Worm (Caenorhabditis elegans) whole organism, L1 larva: ENCODE measurements around the gene cyp-33E1.

Experiments used
- C16A3.4 ChIP-seq: fragments of 150-350 bp; optimal IDR thresholded peaks from 2 replicates; lab custom pipeline; 2014; ENCODE audit warnings: missing biosample characterization, missing genetic modification characterization
- Y116A8C.19 ChIP-seq: sonication (generic microtip); optimal IDR thresholded peaks from 2 replicates; lab custom pipeline; 2016; ENCODE audit warnings: missing compliant biosample characterization, missing genetic modification characterization, borderline replicate concordance
- alr-1 ChIP-seq: fragments of 200-800 bp; sonication (Bioruptor generic); optimal IDR thresholded peaks from 2 replicates; lab custom pipeline; 2018; ENCODE audit warnings: borderline replicate concordance, mild to moderate bottlenecking, missing genetic modification characterization, missing compliant biosample characterization
- ama-1 ChIP-seq: fragments of 150-350 bp; optimal IDR thresholded peaks from 2 replicates; lab custom pipeline; 2014
- ceh-88 ChIP-seq: fragments of 200-800 bp; sonication (Bioruptor generic); IDR thresholded peaks from 2 replicates; pipeline ENCODE4 v1.3.6; 2022; ENCODE audit warnings: missing genetic modification characterization, missing compliant biosample characterization
- ceh-90 ChIP-seq: sonication (generic microtip); optimal IDR thresholded peaks from 2 replicates; lab custom pipeline; 2016; ENCODE audit warnings: missing genetic modification characterization, missing compliant biosample characterization
- efl-1 ChIP-seq, 4 experiments: fragments of 150-350 bp; optimal IDR thresholded peaks in 3 of 4; peaks in 1 of 4; 1 replicate in 1 of 4; 2 replicates in 3 of 4; lab custom pipeline; 2014; ENCODE audit warnings: missing biosample characterization in 2 of 4, missing genetic modification characterization in 2 of 4, missing genetic modification reagents in 2 of 4
- elt-3 ChIP-seq, 6 experiments: fragments of 150-350 bp in 1 of 6; sonication (generic microtip); optimal IDR thresholded peaks; 2 replicates each; lab custom pipeline; 2017 to 2018; ENCODE audit warnings: missing biosample characterization in 6 of 6, missing genetic modification characterization in 6 of 6, inconsistent platforms in 1 of 6
- ets-5 ChIP-seq: fragments of 200-800 bp; sonication (Bioruptor generic); IDR thresholded peaks from 2 replicates; pipeline ENCODE4 v1.3.6; 2022; ENCODE audit warnings: missing genetic modification characterization, missing compliant biosample characterization
- fkh-10 ChIP-seq: sonication (generic microtip); optimal IDR thresholded peaks from 2 replicates; lab custom pipeline; 2017; ENCODE audit warnings: missing biosample characterization, missing genetic modification reagents, missing genetic modification characterization
- fkh-4 ChIP-seq: sonication (generic microtip); optimal IDR thresholded peaks from 2 replicates; lab custom pipeline; 2016; ENCODE audit warnings: missing compliant biosample characterization, missing genetic modification characterization, borderline replicate concordance
- fkh-8 ChIP-seq: sonication (generic microtip); optimal IDR thresholded peaks from 2 replicates; lab custom pipeline; 2016; ENCODE audit warnings: mild to moderate bottlenecking, missing genetic modification characterization, missing compliant biosample characterization
- fos-1 ChIP-seq: fragments of 150-350 bp; optimal IDR thresholded peaks from 2 replicates; lab custom pipeline; 2014; ENCODE audit warnings: missing biosample characterization, missing genetic modification characterization
- hlh-4 ChIP-seq: sonication (generic microtip); optimal IDR thresholded peaks from 2 replicates; lab custom pipeline; 2016; ENCODE audit warnings: mild to moderate bottlenecking, missing genetic modification characterization, missing compliant biosample characterization
- hpl-2 ChIP-seq: fragments of 150-350 bp; optimal IDR thresholded peaks from 2 replicates; lab custom pipeline; 2014; ENCODE audit warnings: missing biosample characterization, missing genetic modification reagents, missing genetic modification characterization
- jun-1 ChIP-seq: fragments of 150-350 bp; optimal IDR thresholded peaks from 2 replicates; lab custom pipeline; 2014; ENCODE audit warnings: missing biosample characterization, missing genetic modification reagents, missing genetic modification characterization
- lin-14 ChIP-seq: fragments of 200-800 bp; sonication (Bioruptor generic); optimal IDR thresholded peaks from 2 replicates; lab custom pipeline; 2018; ENCODE audit warnings: mild to moderate bottlenecking, missing genetic modification characterization, moderate library complexity, missing compliant biosample characterization
- lin-15B ChIP-seq: fragments of 150-350 bp; sonication (generic microtip); optimal IDR thresholded peaks from 3 replicates; lab custom pipeline; 2014; ENCODE audit warnings: missing biosample characterization, missing genetic modification characterization
- lin-35 ChIP-seq, 2 experiments: fragments of 150-350 bp; optimal IDR thresholded peaks; 2 replicates each; lab custom pipeline; 2014; ENCODE audit warnings: missing biosample characterization in 2 of 2, missing genetic modification characterization in 2 of 2, missing genetic modification reagents in 2 of 2
- mab-9 ChIP-seq: fragments of 200-800 bp; sonication (Bioruptor generic); IDR thresholded peaks from 2 replicates; pipeline ENCODE4 v1.3.6; 2022; ENCODE audit warnings: missing genetic modification reagents, missing genetic modification characterization, missing compliant biosample characterization
- mdl-1 ChIP-seq, 2 experiments: fragments of 150-350 bp; optimal IDR thresholded peaks; 2 replicates each; lab custom pipeline; 2014 to 2017; ENCODE audit warnings: missing biosample characterization in 2 of 2, missing genetic modification characterization in 2 of 2, inconsistent platforms in 1 of 2
- nhr-19 ChIP-seq: fragments of 200-800 bp; sonication (Bioruptor generic); conservative IDR thresholded peaks from 2 replicates; pipeline ENCODE4 v1.3.6; 2022; ENCODE audit warnings: missing genetic modification characterization, missing compliant biosample characterization
- nhr-20 ChIP-seq: sonication (generic microtip); optimal IDR thresholded peaks from 2 replicates; lab custom pipeline; 2016; ENCODE audit warnings: mild to moderate bottlenecking, missing genetic modification characterization, missing compliant biosample characterization
- nhr-28 ChIP-seq: fragments of 150-350 bp; optimal IDR thresholded peaks from 2 replicates; lab custom pipeline; 2014; ENCODE audit warnings: missing biosample characterization, missing genetic modification characterization
- nhr-77 ChIP-seq: fragments of 150-350 bp; optimal IDR thresholded peaks from 2 replicates; lab custom pipeline; 2014; ENCODE audit warnings: missing biosample characterization, missing genetic modification characterization
- nhr-84 ChIP-seq: sonication (generic microtip); optimal IDR thresholded peaks from 2 replicates; lab custom pipeline; 2017; ENCODE audit warnings: missing biosample characterization, missing genetic modification characterization
- nhr-90 ChIP-seq: sonication (generic microtip); optimal IDR thresholded peaks from 2 replicates; lab custom pipeline; 2016; ENCODE audit warnings: mild to moderate bottlenecking, missing genetic modification characterization, missing compliant biosample characterization; ENCODE audit not compliant: poor library complexity
- pax-3 ChIP-seq: fragments of 200-800 bp; sonication (Bioruptor generic); optimal IDR thresholded peaks from 2 replicates; lab custom pipeline; 2018; ENCODE audit warnings: mild to moderate bottlenecking, missing genetic modification characterization, moderate library complexity, missing compliant biosample characterization
- pqm-1 ChIP-seq: sonication (generic microtip); optimal IDR thresholded peaks from 3 replicates; lab custom pipeline; 2017; ENCODE audit warnings: missing biosample characterization, missing genetic modification characterization
- skn-1 ChIP-seq: fragments of 150-350 bp; optimal IDR thresholded peaks from 2 replicates; lab custom pipeline; 2014; ENCODE audit warnings: missing biosample characterization, missing genetic modification characterization
- snpc-4 ChIP-seq: fragments of 150-350 bp; optimal IDR thresholded peaks from 2 replicates; lab custom pipeline; 2014; ENCODE audit warnings: missing biosample characterization, missing genetic modification characterization
- snu-23 ChIP-seq: sonication (generic microtip); optimal IDR thresholded peaks from 2 replicates; lab custom pipeline; 2016; ENCODE audit warnings: missing genetic modification characterization, missing compliant biosample characterization
- sox-4 ChIP-seq: sonication (generic microtip); optimal IDR thresholded peaks from 2 replicates; lab custom pipeline; 2016; ENCODE audit warnings: missing genetic modification characterization, missing compliant biosample characterization
- unc-62 ChIP-seq: fragments of 150-350 bp; optimal IDR thresholded peaks from 2 replicates; lab custom pipeline; 2014; ENCODE audit warnings: missing biosample characterization, missing genetic modification reagents, missing genetic modification characterization
- unc-86 ChIP-seq: sonication (generic microtip); optimal IDR thresholded peaks from 2 replicates; lab custom pipeline; 2016; ENCODE audit warnings: missing genetic modification characterization, missing compliant biosample characterization
- xbp-1 ChIP-seq: sonication (generic microtip); optimal IDR thresholded peaks from 2 replicates; lab custom pipeline; 2016; ENCODE audit warnings: missing genetic modification characterization, missing compliant biosample characterization
- zag-1 ChIP-seq: fragments of 150-350 bp; optimal IDR thresholded peaks from 2 replicates; lab custom pipeline; 2014; ENCODE audit warnings: missing biosample characterization, missing genetic modification characterization

The cyp-33E1 gene

DNA sequence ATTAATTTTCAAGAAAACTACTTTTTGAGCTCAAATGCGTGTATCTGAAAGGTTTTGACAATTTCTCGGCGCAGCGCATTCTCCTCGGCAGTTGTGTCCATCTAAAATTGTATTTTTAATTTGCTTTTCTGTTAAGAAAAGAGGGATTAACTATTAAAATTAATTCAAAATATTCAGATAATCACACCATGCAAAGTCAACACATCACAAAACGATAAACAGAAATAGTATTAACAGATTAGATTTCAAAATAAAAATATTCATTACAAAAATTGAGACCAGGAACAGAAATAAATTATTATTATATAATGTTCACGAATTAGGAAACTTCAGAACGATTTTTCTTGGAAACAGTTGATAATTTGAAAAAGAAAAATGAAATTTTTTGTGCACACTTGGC lies 38.1 kb upstream of the cyp-33E1 start, which contains the start of gene pole-2:
pole-2 (minus strand) TSS at position 101 of the 400 bp plus-strand sequence.
- TF ChIP-seq sox-4 = no peak
- TF ChIP-seq C16A3.4 (tag; lab: Kevin White, UChicago) = no peak
- TF ChIP-seq nhr-84 (tag; lab: Kevin White, UChicago) = no peak
- TF ChIP-seq efl-1 (optimal IDR thresholded peaks at IDR 0.05; lab: Kevin White, UChicago) = no peak
- TF ChIP-seq efl-1 (GFP tag; optimal IDR thresholded peaks at IDR 0.05 in 1 of 2; lab: Kevin White, UChicago) = no peak
- TF ChIP-seq nhr-20 (tag; lab: Kevin White, UChicago) = no peak
- no peak for TF ChIP-seq nhr-77 (tag; lab: Kevin White, UChicago)
- no peak for TF ChIP-seq xbp-1 (tag; lab: Kevin White, UChicago)
- no peak for TF ChIP-seq elt-3 (tag; optimal IDR thresholded peaks at IDR 0.05; lab: Kevin White, UChicago)
- no peak for TF ChIP-seq nhr-90 (tag; lab: Kevin White, UChicago)
- no peak for TF ChIP-seq nhr-19 (GFP tag; lab: Robert Waterston, UW)
- TF ChIP-seq ama-1 (lab: Kevin White, UChicago) = no peak
- TF ChIP-seq unc-86 (tag; lab: Kevin White, UChicago) = no peak
- no peak for TF ChIP-seq snu-23 (GFP tag; lab: Kevin White, UChicago)
- no peak for TF ChIP-seq Y116A8C.19
- TF ChIP-seq ceh-90 (tag; lab: Kevin White, UChicago) = no peak
- TF ChIP-seq mab-9 (GFP tag; lab: Robert Waterston, UW) = no peak
- no peak for TF ChIP-seq lin-35 (GFP tag; optimal IDR thresholded peaks at IDR 0.05; lab: Kevin White, UChicago)
- TF ChIP-seq fkh-8 (tag; lab: Kevin White, UChicago) = no peak
- TF ChIP-seq, all 84 proteins: peak for 0

ce11 chrIV:8679225-8679624 lies 30.8 kb upstream of the cyp-33E1 start, which contains the start of gene nlp-60:
TSS of gene nlp-60 (minus strand) at chrIV:8679325.
- TF ChIP-seq hlh-4 (tag; lab: Kevin White, UChicago) = no peak
- no peak for TF ChIP-seq skn-1 (tag; lab: Kevin White, UChicago)
- TF ChIP-seq snpc-4 = no peak
- TF ChIP-seq mdl-1 (tag; optimal IDR thresholded peaks at IDR 0.05; lab: Kevin White, UChicago) = no peak
- TF ChIP-seq fkh-10 (GFP tag; lab: Kevin White, UChicago) = no peak
- TF ChIP-seq zag-1 (tag; lab: Kevin White, UChicago) = no peak
- no peak for TF ChIP-seq nhr-28 (tag; lab: Kevin White, UChicago)
- TF ChIP-seq ceh-88 (GFP tag; lab: Robert Waterston, UW) = no peak
- no peak for TF ChIP-seq Y116A8C.19
- no peak for TF ChIP-seq alr-1 (tag; lab: Kevin White, UChicago)
- no peak for TF ChIP-seq lin-15B
- TF ChIP-seq pqm-1 (tag; lab: Kevin White, UChicago) = no peak
- TF ChIP-seq nhr-84 (tag; lab: Kevin White, UChicago) = no peak

DNA sequence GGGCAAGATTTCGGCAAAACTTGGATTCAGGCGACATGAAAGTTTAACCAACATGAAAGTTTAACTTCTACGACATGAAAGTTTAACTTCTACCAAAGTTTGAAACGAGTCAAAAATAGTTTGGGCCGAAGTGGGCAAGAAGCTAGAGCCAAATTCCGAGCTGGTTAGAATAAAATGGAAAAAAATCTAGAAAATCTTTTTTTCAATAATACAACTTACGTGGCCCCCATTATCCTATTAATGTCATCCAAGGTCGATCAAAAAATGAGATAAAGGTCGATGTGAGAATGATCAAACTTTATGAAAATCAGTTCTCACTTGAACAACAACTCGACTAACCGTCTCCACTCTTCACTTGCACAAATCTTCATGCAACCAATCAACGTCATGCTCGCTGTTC lies 28.9 kb upstream of the cyp-33E1 start, which contains the start of gene F08B4.8:
F08B4.8 (plus strand) TSS at position 301 of the 400 bp plus-strand sequence.
- no peak for TF ChIP-seq hpl-2 (GFP tag; lab: Kevin White, UChicago)

DNA sequence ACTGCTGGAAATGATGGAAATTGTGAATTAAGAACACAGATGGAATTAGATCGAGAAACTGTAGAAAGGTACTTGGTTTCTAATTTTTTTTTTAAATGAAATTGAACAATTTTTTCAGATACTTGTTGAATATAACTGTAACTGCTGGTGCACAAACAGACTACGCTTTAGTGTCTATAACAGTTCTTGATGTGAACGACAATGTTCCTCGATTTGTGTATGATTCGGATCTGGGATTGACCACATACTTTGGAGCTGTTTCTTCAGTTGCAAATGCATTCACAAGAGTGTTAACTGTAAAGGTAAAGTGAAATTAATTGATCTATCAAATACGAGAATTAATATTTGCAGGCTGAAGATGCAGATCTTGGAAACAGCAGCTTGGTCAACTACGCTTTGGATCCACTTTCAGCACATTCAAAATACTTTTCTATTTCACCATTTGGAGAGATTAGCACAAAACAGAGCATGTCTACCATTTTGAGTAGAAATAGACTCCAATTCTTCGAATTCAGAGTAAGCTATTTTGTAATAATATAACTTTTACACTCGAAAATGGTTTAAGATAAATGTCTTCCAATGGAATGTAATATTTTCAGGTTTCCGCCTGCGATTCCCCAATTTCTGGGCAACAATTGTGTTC lies 25.5 kb upstream of the cyp-33E1 start:
- no peak for TF ChIP-seq fkh-4 (tag; lab: Kevin White, UChicago)
- no peak for TF ChIP-seq efl-1 (optimal IDR thresholded peaks at IDR 0.05; lab: Kevin White, UChicago)
- TF ChIP-seq efl-1 (GFP tag; optimal IDR thresholded peaks at IDR 0.05 in 1 of 2; lab: Kevin White, UChicago) = peak in 1 of 2 experiments; percentile 26
- no peak for TF ChIP-seq jun-1

DNA sequence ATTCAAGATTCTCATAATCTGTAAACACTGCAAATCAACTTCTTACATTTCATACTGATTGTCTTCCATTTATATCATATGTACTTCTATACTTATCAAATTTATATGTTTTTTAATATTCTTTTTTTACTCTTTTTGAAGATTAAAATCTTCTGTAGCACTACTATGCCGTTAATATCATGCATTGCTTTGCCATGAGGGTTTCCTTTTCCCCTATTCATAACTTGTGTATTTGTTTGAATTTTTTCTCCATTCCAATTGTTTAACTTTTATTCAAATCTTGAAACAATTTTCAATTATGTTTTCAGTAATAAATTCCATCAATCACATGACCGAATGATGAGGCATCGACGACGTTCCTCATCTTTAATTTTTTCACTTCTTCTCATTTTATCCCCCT lies 20.2 kb upstream of the cyp-33E1 start, which contains the start of gene cdh-5:
cdh-5 (plus strand) TSS at position 301 of the 400 bp plus-strand sequence.
- TF ChIP-seq pax-3 (tag; lab: Kevin White, UChicago) (no peak), lin-14 (GFP tag; lab: Kevin White, UChicago) (no peak), unc-62 (no peak), mab-9 (GFP tag; lab: Robert Waterston, UW) (no peak), fos-1 (tag; lab: Kevin White, UChicago) (no peak), ets-5 (GFP tag; lab: Robert Waterston, UW) (no peak), snu-23 (GFP tag; lab: Kevin White, UChicago) (no peak)
- TF ChIP-seq, all 84 proteins: peak for 0
